Worm (Caenorhabditis elegans) whole organism, mixed stage, embryonic: ENCODE results near the gene T16G1.4.

ENCODE experiments used
- ceh-43 ChIP-seq: fragments of 200-800 bp; sonication (Bioruptor generic); optimal IDR thresholded peaks from 2 replicates; lab custom pipeline; 2018; ENCODE audit warnings: mild to moderate bottlenecking, missing genetic modification characterization, moderate library complexity, missing compliant biosample characterization
- elt-3 ChIP-seq: fragments of 150-350 bp; optimal IDR thresholded peaks from 2 replicates; lab custom pipeline; 2014; ENCODE audit warnings: missing biosample characterization, missing genetic modification characterization
- lin-32 ChIP-seq: fragments of 200-800 bp; sonication (Bioruptor generic); optimal IDR thresholded peaks from 2 replicates; lab custom pipeline; 2018; ENCODE audit warnings: mild to moderate bottlenecking, missing genetic modification characterization, missing compliant biosample characterization
- mls-2 ChIP-seq: sonication (generic microtip); optimal IDR thresholded peaks from 2 replicates; lab custom pipeline; 2016; ENCODE audit warnings: mild to moderate bottlenecking, missing genetic modification characterization, moderate library complexity, missing compliant biosample characterization
- nhr-12 ChIP-seq: fragments of 150-350 bp; optimal IDR thresholded peaks from 2 replicates; lab custom pipeline; 2014; ENCODE audit warnings: missing biosample characterization, missing genetic modification characterization
- nhr-28 ChIP-seq: fragments of 150-350 bp; optimal IDR thresholded peaks from 2 replicates; lab custom pipeline; 2014; ENCODE audit warnings: missing biosample characterization, missing genetic modification characterization

DNA sequence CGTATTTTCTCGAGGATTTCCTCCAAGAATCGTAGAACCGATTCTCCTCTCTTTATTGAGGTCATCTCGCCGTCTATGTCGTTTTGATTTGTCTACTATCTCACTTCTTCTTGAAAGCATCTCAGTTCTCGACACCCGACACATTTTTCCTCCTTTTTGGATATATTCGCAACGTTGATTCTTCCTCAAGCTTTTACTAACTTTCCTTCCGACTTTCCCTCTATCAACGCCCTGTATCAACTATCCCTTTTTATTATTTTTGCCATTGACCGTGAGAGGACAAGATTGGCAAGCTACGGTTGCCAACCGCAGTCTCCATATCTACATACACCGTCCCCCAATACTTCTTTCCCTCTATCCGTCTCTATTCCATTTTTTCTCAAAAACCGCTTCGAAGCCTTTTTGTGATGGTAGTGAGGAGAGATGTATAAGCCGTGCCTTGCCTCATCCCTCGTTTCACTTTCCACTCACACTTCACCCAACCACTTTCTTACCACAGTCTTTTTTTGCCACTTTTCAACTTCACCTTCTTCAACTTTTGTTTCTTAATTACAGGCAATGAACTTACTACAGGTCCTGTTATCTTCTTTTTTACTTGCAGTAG lies 12.6 kb downstream of the T16G1.4 start, which contains the start of gene T16G1.2:
- TF ChIP-seq nhr-12 (tag; lab: Kevin White, UChicago) (no peak), mls-2 (tag; lab: Kevin White, UChicago) (no peak), lin-32 (no peak), elt-3 (tag; lab: Kevin White, UChicago) (no peak), nhr-28 (no peak), ceh-43 (GFP tag; lab: Kevin White, UChicago) (no peak)
